Fruit fly (Drosophila melanogaster) whole organism, embryonic: ENCODE results near the gene fz4.

Experiments used
- BEAF-32 ChIP-seq: fragments of 200-800 bp; sonication (Bioruptor generic); optimal IDR thresholded peaks from 3 replicates; lab custom pipeline; 2017; ENCODE audit warnings: missing biosample characterization, missing genetic modification characterization, mild to moderate bottlenecking, moderate library complexity, missing genetic modification reagents
- Blimp-1 ChIP-seq: fragments of 200-800 bp; sonication (Bioruptor generic); optimal IDR thresholded peaks from 3 replicates; lab custom pipeline; 2018; ENCODE audit warnings: missing biosample characterization, missing genetic modification characterization, mild to moderate bottlenecking, moderate library complexity, missing genetic modification reagents
- CG14667 ChIP-seq: fragments of 200-800 bp; sonication (Bioruptor generic); IDR thresholded peaks from 2 replicates; pipeline ENCODE4 v1.3.6; 2022; ENCODE audit warnings: missing biosample characterization, missing genetic modification characterization
- CG15479 ChIP-seq: fragments of 200-800 bp; sonication (Bioruptor generic); optimal IDR thresholded peaks from 3 replicates; lab custom pipeline; 2019; ENCODE audit warnings: missing biosample characterization, mild to moderate bottlenecking, missing genetic modification characterization, moderate library complexity
- CG17186 ChIP-seq: fragments of 200-800 bp; sonication (Bioruptor generic); optimal IDR thresholded peaks from 3 replicates; lab custom pipeline; 2017; ENCODE audit warnings: missing biosample characterization, missing genetic modification reagents, missing genetic modification characterization
- CG2116 ChIP-seq: fragments of 200-800 bp; sonication (Bioruptor generic); optimal IDR thresholded peaks from 3 replicates; lab custom pipeline; 2018; ENCODE audit warnings: missing biosample characterization, mild to moderate bottlenecking, missing genetic modification characterization
- CG2199 ChIP-seq: fragments of 200-800 bp; sonication (Bioruptor generic); IDR thresholded peaks from 3 replicates; pipeline ENCODE4 v1.3.6; 2022; ENCODE audit warnings: missing biosample characterization, missing genetic modification characterization
- CG2889 ChIP-seq: fragments of 200-800 bp; sonication (Bioruptor generic); IDR thresholded peaks from 3 replicates; pipeline ENCODE4 v1.3.6; 2022; ENCODE audit warnings: missing biosample characterization, missing genetic modification characterization
- CG34376 ChIP-seq: fragments of 200-800 bp; sonication (Bioruptor generic); optimal IDR thresholded peaks from 2 replicates; lab custom pipeline; 2018; ENCODE audit warnings: missing biosample characterization, mild to moderate bottlenecking, missing genetic modification characterization
- CG42726 ChIP-seq: fragments of 200-800 bp; sonication (Bioruptor generic); IDR thresholded peaks from 2 replicates; pipeline ENCODE4 v1.3.6; 2022; ENCODE audit warnings: missing biosample characterization, missing genetic modification characterization; ENCODE audit not compliant: partially characterized antibody
- CG8290 ChIP-seq, 3 experiments: fragments of 200-800 bp; sonication (Bioruptor generic); optimal IDR thresholded peaks; 2 replicates each; lab custom pipeline; 2016 to 2019; ENCODE audit warnings: missing biosample characterization in 3 of 3, missing genetic modification characterization in 3 of 3, mild to moderate bottlenecking in 2 of 3, moderate library complexity in 1 of 3
- CG8478 ChIP-seq: fragments of >200 bp; optimal IDR thresholded peaks from 2 replicates; lab custom pipeline; 2018
- CG9437 ChIP-seq: fragments of 200-800 bp; sonication (Bioruptor generic); optimal IDR thresholded peaks from 2 replicates; lab custom pipeline; 2018; ENCODE audit warnings: missing biosample characterization, mild to moderate bottlenecking, missing genetic modification characterization
- Chrac-16 ChIP-seq: fragments of 200-800 bp; sonication (Bioruptor generic); optimal IDR thresholded peaks from 3 replicates; lab custom pipeline; 2016; ENCODE audit warnings: missing biosample characterization, missing genetic modification characterization
- Deaf1 ChIP-seq: fragments of 200-800 bp; optimal IDR thresholded peaks from 3 replicates; lab custom pipeline; 2019; ENCODE audit warnings: missing biosample characterization, mild to moderate bottlenecking, missing genetic modification characterization, moderate library complexity
- Dp ChIP-seq: fragments of 200-800 bp; sonication (Bioruptor generic); optimal IDR thresholded peaks from 2 replicates; lab custom pipeline; 2018; ENCODE audit warnings: missing biosample characterization, mild to moderate bottlenecking, missing genetic modification characterization, moderate library complexity
- Dref ChIP-seq: fragments of 200-800 bp; sonication (Bioruptor generic); IDR thresholded peaks from 2 replicates; pipeline ENCODE4 v1.3.6; 2022; ENCODE audit warnings: missing biosample characterization, missing genetic modification characterization
- E2f2 ChIP-seq: fragments of 200-800 bp; sonication (Bioruptor generic); IDR thresholded peaks from 2 replicates; pipeline ENCODE4 v1.3.6; 2022; ENCODE audit warnings: missing biosample characterization, missing genetic modification characterization
- Hey ChIP-seq: fragments of 200-800 bp; sonication (Bioruptor generic); optimal IDR thresholded peaks from 3 replicates; lab custom pipeline; 2018; ENCODE audit warnings: missing biosample characterization, mild to moderate bottlenecking, missing genetic modification characterization
- Hr78 ChIP-seq, 2 experiments: fragments of 200-800 bp in 1 of 2; fragments of >200 bp in 1 of 2; sonication (Bioruptor generic) in 1 of 2; optimal IDR thresholded peaks; 2 replicates each; lab custom pipeline; 2017 to 2019; ENCODE audit warnings: missing biosample characterization in 2 of 2, missing genetic modification characterization in 2 of 2, mild to moderate bottlenecking in 1 of 2, moderate library complexity in 1 of 2
- Myb ChIP-seq: fragments of 200-800 bp; sonication (Bioruptor generic); optimal IDR thresholded peaks from 2 replicates; lab custom pipeline; 2016; ENCODE audit warnings: missing biosample characterization, missing genetic modification characterization
- Pdp1 ChIP-seq, 2 experiments: fragments of 200-800 bp; sonication (Bioruptor generic); optimal IDR thresholded peaks; 3 replicates each; lab custom pipeline; 2016; ENCODE audit warnings: missing biosample characterization in 2 of 2, missing genetic modification characterization in 2 of 2, mild to moderate bottlenecking in 1 of 2, moderate library complexity in 1 of 2
- Rx ChIP-seq: fragments of 200-800 bp; sonication (Bioruptor generic); IDR thresholded peaks from 2 replicates; pipeline ENCODE4 v1.3.6; 2022; ENCODE audit warnings: missing biosample characterization, missing genetic modification characterization
- Scr ChIP-seq: fragments of 200-800 bp; sonication (Bioruptor generic); IDR thresholded peaks from 2 replicates; pipeline ENCODE4 v1.3.6; 2022; ENCODE audit warnings: missing biosample characterization, missing genetic modification characterization; ENCODE audit not compliant: partially characterized antibody
- Sry-δ ChIP-seq: fragments of 200-800 bp; sonication (Bioruptor generic); optimal IDR thresholded peaks from 2 replicates; lab custom pipeline; 2016; ENCODE audit warnings: missing biosample characterization, missing genetic modification characterization
- Trl ChIP-seq, 3 experiments: fragments of >200 bp in 2 of 3; fragments of 200-800 bp in 1 of 3; sonication (Bioruptor generic) in 1 of 3; optimal IDR thresholded peaks; 2 replicates in 1 of 3; 3 replicates in 2 of 3; lab custom pipeline; 2016 to 2017; ENCODE audit warnings: missing biosample characterization in 1 of 3, missing genetic modification characterization in 1 of 3
- ac ChIP-seq: fragments of 200-800 bp; sonication (Bioruptor generic); optimal IDR thresholded peaks from 3 replicates; lab custom pipeline; 2017; ENCODE audit warnings: missing biosample characterization, mild to moderate bottlenecking, missing genetic modification characterization
- bsh ChIP-seq, 2 experiments: fragments of 200-800 bp; sonication (Bioruptor generic); optimal IDR thresholded peaks; 2 replicates each; lab custom pipeline; 2017 to 2018; ENCODE audit warnings: mild to moderate bottlenecking in 2 of 2, missing biosample characterization in 2 of 2, missing genetic modification characterization in 2 of 2, moderate library complexity in 1 of 2
- cg ChIP-seq: fragments of 200-800 bp; sonication (Bioruptor generic); optimal IDR thresholded peaks from 3 replicates; lab custom pipeline; 2019; ENCODE audit warnings: missing biosample characterization, mild to moderate bottlenecking, missing genetic modification characterization, moderate library complexity
- cwo ChIP-seq: fragments of 200-800 bp; sonication (Bioruptor generic); optimal IDR thresholded peaks from 3 replicates; lab custom pipeline; 2017; ENCODE audit warnings: missing biosample characterization, missing genetic modification characterization, mild to moderate bottlenecking, moderate library complexity, missing genetic modification reagents
- dmrt11E ChIP-seq: fragments of 200-800 bp; sonication (Bioruptor generic); optimal IDR thresholded peaks from 3 replicates; lab custom pipeline; 2018; ENCODE audit warnings: missing biosample characterization, mild to moderate bottlenecking, missing genetic modification characterization, moderate library complexity
- dpn ChIP-seq, 2 experiments: fragments of 200-800 bp; sonication (Bioruptor generic); optimal IDR thresholded peaks; 3 replicates each; lab custom pipeline; 2016; ENCODE audit warnings: missing biosample characterization in 2 of 2, missing genetic modification characterization in 2 of 2
- ewg ChIP-seq: fragments of 200-800 bp; sonication (Bioruptor generic); optimal IDR thresholded peaks from 3 replicates; lab custom pipeline; 2017; ENCODE audit warnings: mild to moderate bottlenecking, missing biosample characterization, missing genetic modification reagents, missing genetic modification characterization
- exex ChIP-seq: fragments of 200-800 bp; sonication (Bioruptor generic); optimal IDR thresholded peaks from 4 replicates; lab custom pipeline; 2018; ENCODE audit warnings: missing biosample characterization, mild to moderate bottlenecking, missing genetic modification characterization, moderate library complexity
- lab ChIP-seq: fragments of 200-800 bp; sonication (Bioruptor generic); optimal IDR thresholded peaks from 3 replicates; lab custom pipeline; 2017; ENCODE audit warnings: missing biosample characterization, missing genetic modification characterization, mild to moderate bottlenecking, moderate library complexity, missing genetic modification reagents
- pfk ChIP-seq: fragments of 200-800 bp; sonication (Bioruptor generic); optimal IDR thresholded peaks from 2 replicates; lab custom pipeline; 2018; ENCODE audit warnings: missing biosample characterization, mild to moderate bottlenecking, missing genetic modification characterization, moderate library complexity
- pros ChIP-seq: fragments of 200-800 bp; sonication (Bioruptor generic); optimal IDR thresholded peaks from 3 replicates; lab custom pipeline; 2019; ENCODE audit warnings: missing biosample characterization, mild to moderate bottlenecking, missing genetic modification characterization, moderate library complexity
- sens ChIP-seq: fragments of 200-800 bp; sonication (Bioruptor generic); peaks from one replicate; lab custom pipeline; 2016; ENCODE audit warnings: missing biosample characterization, missing genetic modification characterization
- sqz ChIP-seq: fragments of 200-800 bp; sonication (Bioruptor generic); optimal IDR thresholded peaks from 3 replicates; lab custom pipeline; 2018; ENCODE audit warnings: missing biosample characterization, mild to moderate bottlenecking, missing genetic modification characterization
- sug ChIP-seq: fragments of 200-800 bp; optimal IDR thresholded peaks from 2 replicates; lab custom pipeline; 2019; ENCODE audit warnings: missing biosample characterization, mild to moderate bottlenecking, missing genetic modification characterization, moderate library complexity
- tll ChIP-seq, 2 experiments: fragments of 200-800 bp in 1 of 2; fragments of >200 bp in 1 of 2; sonication (Bioruptor generic) in 1 of 2; optimal IDR thresholded peaks; 2 replicates each; lab custom pipeline; 2017 to 2019; ENCODE audit warnings: missing biosample characterization in 2 of 2, missing genetic modification characterization in 2 of 2, mild to moderate bottlenecking in 1 of 2, moderate library complexity in 1 of 2
- unc-4 ChIP-seq: fragments of 200-800 bp; sonication (Bioruptor generic); IDR thresholded peaks from 2 replicates; pipeline ENCODE4 v1.3.6; 2022; ENCODE audit warnings: missing biosample characterization, missing genetic modification characterization; ENCODE audit not compliant: partially characterized antibody

fz4 gene

dm6 chrX:7086539-7086938 is 23.6 kb downstream of the fz4 start (continued):
- no peak for TF ChIP-seq unc-4 (GFP tag; lab: Robert Waterston, UW)
- peak in 1 of 2 experiments; percentile 18 for TF ChIP-seq Pdp1 (GFP tag; optimal IDR thresholded peaks at IDR 0.05; lab: Kevin White, UChicago)
- peak in 1 of 2 experiments; percentile 30 for TF ChIP-seq bsh (GFP tag; optimal IDR thresholded peaks at IDR 0.05; lab: Kevin White, UChicago)
- peak; percentile 28 to 40 for TF ChIP-seq dpn (GFP tag; optimal IDR thresholded peaks at IDR 0.05; lab: Kevin White, UChicago)
- TF ChIP-seq, all 482 proteins: peak for 50

dm6 chrX:7082407-7082806 is 27.7 kb downstream of the fz4 start:
- TF ChIP-seq ewg (peak; percentile 46), CG42726 (GFP tag; lab: Robert Waterston, UW) (0 out of 2 replicates have a peak, but pooled peaks have one; percentile 12), CG14667 (GFP tag; lab: Robert Waterston, UW) (no peak), CG2199 (peak; percentile 56; the same call in 1 of the 3 replicates), Blimp-1 (GFP tag; lab: Kevin White, UChicago) (peak; percentile 7), Trl (optimal IDR thresholded peaks at IDR 0.05; lab: Kevin White, UChicago) (peak in 1 of 2 experiments; percentile 3), Trl (GFP tag; optimal IDR thresholded peaks at IDR 0.05; lab: Kevin White, UChicago) (no peak), pros (GFP tag; lab: Kevin White, UChicago) (peak; percentile 92), ac (GFP tag; lab: Kevin White, UChicago) (no peak), tll (GFP tag; optimal IDR thresholded peaks at IDR 0.05; lab: Kevin White, UChicago) (peak in 1 of 2 experiments; percentile 15), sens (peak; percentile 82), sqz (GFP tag; lab: Kevin White, UChicago) (peak; percentile 40), CG15479 (GFP tag; lab: Kevin White, UChicago) (peak; percentile 92), Hr78 (GFP tag; optimal IDR thresholded peaks at IDR 0.05; lab: Kevin White, UChicago) (no peak), cg (GFP tag; lab: Kevin White, UChicago) (peak; percentile 38)

dm6 chrX:7074316-7074925 is 35.7 kb downstream of the fz4 start:
- TF ChIP-seq CG17186 (GFP tag; lab: Kevin White, UChicago) (peak; percentile 98), E2f2 (GFP tag; lab: Robert Waterston, UW) (peak; percentile 58), Dref (no peak), Sry-δ (GFP tag; lab: Kevin White, UChicago) (peak; percentile 54), lab (no peak), CG2889 (no peak), Myb (peak; percentile 82), BEAF-32 (peak; percentile 49), Dp (GFP tag; lab: Kevin White, UChicago) (peak; percentile 49), dmrt11E (tag; lab: Kevin White, UChicago) (no peak), CG2116 (GFP tag; lab: Kevin White, UChicago) (peak; percentile 5), CG8478 (lab: Kevin White, UChicago) (no peak), CG9437 (GFP tag; lab: Kevin White, UChicago) (peak; percentile 95)

dm6 chrX:7073234-7073878 is 36.8 kb downstream of the fz4 start:
- peak; percentile 87 for TF ChIP-seq Hey (tag; lab: Kevin White, UChicago)
- TF ChIP-seq Scr (GFP tag; lab: Robert Waterston, UW): 0 out of 2 replicates have a peak, but pooled peaks have one; percentile 20
- TF ChIP-seq cwo (GFP tag; lab: Kevin White, UChicago): peak; percentile 70
- TF ChIP-seq Chrac-16 (GFP tag; lab: Kevin White, UChicago): no peak
- peak; percentile 54 for TF ChIP-seq sug (tag; lab: Kevin White, UChicago)
- TF ChIP-seq pfk (GFP tag; lab: Kevin White, UChicago): no peak
- TF ChIP-seq exex (tag; lab: Kevin White, UChicago): peak; percentile 79
- no peak for TF ChIP-seq Rx
- TF ChIP-seq lab: peak; percentile 62
- peak; percentile 29 for TF ChIP-seq CG34376 (GFP tag; lab: Kevin White, UChicago)
- peak; percentile 60 for TF ChIP-seq Deaf1 (tag; lab: Kevin White, UChicago)
- TF ChIP-seq CG8290 (GFP tag; optimal IDR thresholded peaks at IDR 0.05; lab: Kevin White, UChicago): no peak
- TF ChIP-seq CG8290 (tag; optimal IDR thresholded peaks at IDR 0.05; lab: Kevin White, UChicago): peak in 1 of 2 experiments; percentile 3
- peak in 1 of 2 experiments; percentile 61 for TF ChIP-seq Pdp1 (GFP tag; optimal IDR thresholded peaks at IDR 0.05; lab: Kevin White, UChicago)
